Fruit fly (Drosophila melanogaster) whole organism: ENCODE measurements around the gene CG2930.

Experiments used
- CG8478 ChIP-seq: fragments of >200 bp; optimal IDR thresholded peaks from 2 replicates; lab custom pipeline; 2018; ENCODE audit warnings: inconsistent platforms
- Dll ChIP-seq: fragments of >200 bp; optimal IDR thresholded peaks from 2 replicates; lab custom pipeline; 2017
- pan ChIP-seq: fragments of >200 bp; optimal IDR thresholded peaks from 2 replicates; lab custom pipeline; 2017
- usp ChIP-seq: fragments of >200 bp; optimal IDR thresholded peaks from 2 replicates; lab custom pipeline; 2017; ENCODE audit warnings: missing biosample characterization, missing genetic modification characterization, mixed read lengths

- TF ChIP-seq CG8478 (lab: Kevin White, UChicago) = no peak
- TF ChIP-seq pan (lab: Kevin White, UChicago) = no peak
- no peak for TF ChIP-seq Dll (lab: Kevin White, UChicago)
- no peak for TF ChIP-seq usp
Observed at dm6 chrX:3845340-3846161, 23.2 kb upstream of the CG2930 start.
